Fruit fly (Drosophila melanogaster) whole organism, embryonic: ENCODE results near the gene Ldaf1.

ENCODE experiments used
- Atf6 ChIP-seq: fragments of 200-800 bp; sonication (Bioruptor generic); IDR thresholded peaks from 2 replicates; pipeline ENCODE4 v1.3.6; 2022; ENCODE audit warnings: missing biosample characterization, missing genetic modification characterization
- CG11247 ChIP-seq: fragments of 200-800 bp; sonication (Bioruptor generic); IDR thresholded peaks from 2 replicates; pipeline ENCODE4 v1.3.6; 2022; ENCODE audit warnings: missing biosample characterization, missing genetic modification characterization
- CG12104 ChIP-seq: fragments of 200-800 bp; sonication (Bioruptor generic); optimal IDR thresholded peaks from 3 replicates; lab custom pipeline; 2016; ENCODE audit warnings: missing biosample characterization, missing genetic modification characterization
- CG13894 ChIP-seq: fragments of 200-800 bp; sonication (Bioruptor generic); optimal IDR thresholded peaks from 3 replicates; lab custom pipeline; 2018; ENCODE audit warnings: missing biosample characterization, mild to moderate bottlenecking, missing genetic modification characterization, moderate library complexity
- CG15011 ChIP-seq: fragments of 200-800 bp; sonication (Bioruptor generic); optimal IDR thresholded peaks from 3 replicates; lab custom pipeline; 2018; ENCODE audit warnings: missing biosample characterization, mild to moderate bottlenecking, missing genetic modification characterization
- CG15479 ChIP-seq: fragments of 200-800 bp; sonication (Bioruptor generic); optimal IDR thresholded peaks from 3 replicates; lab custom pipeline; 2019; ENCODE audit warnings: missing biosample characterization, mild to moderate bottlenecking, missing genetic modification characterization, moderate library complexity
- CG16813 ChIP-seq: fragments of 200-800 bp; sonication (Bioruptor generic); IDR thresholded peaks from 3 replicates; pipeline ENCODE4 v1.3.6; 2022; ENCODE audit warnings: missing biosample characterization, missing genetic modification characterization; ENCODE audit not compliant: partially characterized antibody
- CG17361 ChIP-seq: fragments of 200-800 bp; sonication (Bioruptor generic); IDR thresholded peaks from 3 replicates; pipeline ENCODE4 v1.3.6; 2022; ENCODE audit warnings: missing biosample characterization, missing genetic modification characterization
- CG17912 ChIP-seq: fragments of 200-800 bp; sonication (Bioruptor generic); optimal IDR thresholded peaks from 2 replicates; lab custom pipeline; 2018; ENCODE audit warnings: missing biosample characterization, mild to moderate bottlenecking, missing genetic modification characterization
- CG2678 ChIP-seq: fragments of 200-800 bp; sonication (Bioruptor generic); optimal IDR thresholded peaks from 3 replicates; lab custom pipeline; 2019; ENCODE audit warnings: missing biosample characterization, mild to moderate bottlenecking, missing genetic modification characterization, moderate library complexity
- CG31388 ChIP-seq: fragments of 200-800 bp; sonication (Bioruptor generic); optimal IDR thresholded peaks from 2 replicates; lab custom pipeline; 2016; ENCODE audit warnings: missing biosample characterization, missing genetic modification characterization
- CG3163 ChIP-seq: fragments of 200-800 bp; sonication (Bioruptor generic); optimal IDR thresholded peaks from 3 replicates; lab custom pipeline; 2016; ENCODE audit warnings: missing biosample characterization, missing genetic modification characterization
- CG3281 ChIP-seq: fragments of 200-800 bp; sonication (Bioruptor generic); optimal IDR thresholded peaks from 3 replicates; lab custom pipeline; 2017; ENCODE audit warnings: missing biosample characterization, mild to moderate bottlenecking, missing genetic modification characterization
- CG34224 ChIP-seq: fragments of 200-800 bp; sonication (Bioruptor generic); IDR thresholded peaks from 3 replicates; pipeline ENCODE4 v1.3.6; 2022; ENCODE audit warnings: missing biosample characterization, missing genetic modification characterization; ENCODE audit not compliant: partially characterized antibody
- CG3995 ChIP-seq: fragments of 200-800 bp; sonication (Bioruptor generic); optimal IDR thresholded peaks from 3 replicates; lab custom pipeline; 2016; ENCODE audit warnings: missing biosample characterization, missing genetic modification characterization
- CG4282 ChIP-seq: fragments of 200-800 bp; sonication (Bioruptor generic); optimal IDR thresholded peaks from 2 replicates; lab custom pipeline; 2016; ENCODE audit warnings: missing biosample characterization, missing genetic modification characterization
- CG6765 ChIP-seq: fragments of 200-800 bp; sonication (Bioruptor generic); optimal IDR thresholded peaks from 3 replicates; lab custom pipeline; 2017; ENCODE audit warnings: missing biosample characterization, mild to moderate bottlenecking, missing genetic modification characterization
- CG6791 ChIP-seq: fragments of 200-800 bp; sonication (Bioruptor generic); IDR thresholded peaks from 3 replicates; pipeline ENCODE4 v1.3.6; 2022; ENCODE audit warnings: missing biosample characterization, missing genetic modification characterization; ENCODE audit not compliant: partially characterized antibody
- CG8089 ChIP-seq: fragments of 200-800 bp; sonication (Bioruptor generic); optimal IDR thresholded peaks from 3 replicates; lab custom pipeline; 2016; ENCODE audit warnings: missing biosample characterization, missing genetic modification characterization
- CG8478 ChIP-seq: fragments of >200 bp; optimal IDR thresholded peaks from 2 replicates; lab custom pipeline; 2018
- CG9876 ChIP-seq: fragments of 200-800 bp; sonication (Bioruptor generic); optimal IDR thresholded peaks from 2 replicates; lab custom pipeline; 2016; ENCODE audit warnings: missing biosample characterization, missing genetic modification characterization
- Dek ChIP-seq: fragments of 200-800 bp; sonication (Bioruptor generic); optimal IDR thresholded peaks from 3 replicates; lab custom pipeline; 2019; ENCODE audit warnings: missing biosample characterization, mild to moderate bottlenecking, missing genetic modification characterization, moderate library complexity
- Dip2 ChIP-seq: fragments of 200-800 bp; sonication (Bioruptor generic); IDR thresholded peaks from 2 replicates; pipeline ENCODE4 v1.3.6; 2022; ENCODE audit warnings: missing biosample characterization, missing genetic modification characterization
- Dll ChIP-seq: fragments of 200-800 bp; sonication (Bioruptor generic); IDR thresholded peaks from 4 replicates; pipeline ENCODE4 v1.3.6; 2022; ENCODE audit warnings: missing biosample characterization, missing genetic modification characterization; ENCODE audit not compliant: partially characterized antibody
- Ets97D ChIP-seq: fragments of 200-800 bp; sonication (Bioruptor generic); optimal IDR thresholded peaks from 3 replicates; lab custom pipeline; 2016; ENCODE audit warnings: missing biosample characterization, missing genetic modification characterization
- H15 ChIP-seq: fragments of 200-800 bp; sonication (Bioruptor generic); IDR thresholded peaks from 3 replicates; pipeline ENCODE4 v1.3.6; 2022; ENCODE audit warnings: missing biosample characterization, missing genetic modification characterization
- HmgD ChIP-seq: fragments of 200-800 bp; sonication (Bioruptor generic); optimal IDR thresholded peaks from 3 replicates; lab custom pipeline; 2016; ENCODE audit warnings: missing biosample characterization, missing genetic modification characterization
- Hr78 ChIP-seq, 2 experiments: fragments of 200-800 bp in 1 of 2; fragments of >200 bp in 1 of 2; sonication (Bioruptor generic) in 1 of 2; optimal IDR thresholded peaks; 2 replicates each; lab custom pipeline; 2017 to 2019; ENCODE audit warnings: missing biosample characterization in 2 of 2, missing genetic modification characterization in 2 of 2, mild to moderate bottlenecking in 1 of 2, moderate library complexity in 1 of 2
- MESR4 ChIP-seq: fragments of 200-800 bp; sonication (Bioruptor generic); optimal IDR thresholded peaks from 2 replicates; lab custom pipeline; 2018; ENCODE audit warnings: missing biosample characterization, mild to moderate bottlenecking, missing genetic modification characterization, moderate library complexity
- Mrtf ChIP-seq: fragments of 200-800 bp; sonication (Bioruptor generic); IDR thresholded peaks from 3 replicates; pipeline ENCODE4 v1.3.6; 2022; ENCODE audit warnings: missing biosample characterization, missing genetic modification characterization
- Myb ChIP-seq: fragments of 200-800 bp; sonication (Bioruptor generic); optimal IDR thresholded peaks from 2 replicates; lab custom pipeline; 2016; ENCODE audit warnings: missing biosample characterization, missing genetic modification characterization
- Stat92E ChIP-seq, 3 experiments: fragments of >200 bp in 2 of 3; fragments of 200-800 bp in 1 of 3; sonication (Bioruptor generic) in 1 of 3; optimal IDR thresholded peaks; 2 replicates each; lab custom pipeline; 2017 to 2019; ENCODE audit warnings: missing biosample characterization in 3 of 3, missing genetic modification characterization in 3 of 3, mild to moderate bottlenecking in 1 of 3, moderate library complexity in 1 of 3
- Usf ChIP-seq: fragments of 200-800 bp; sonication (Bioruptor generic); optimal IDR thresholded peaks from 2 replicates; lab custom pipeline; 2017; ENCODE audit warnings: missing genotype, missing biosample characterization, missing genetic modification characterization
- amos ChIP-seq: fragments of 200-800 bp; sonication (Bioruptor generic); IDR thresholded peaks from 2 replicates; pipeline ENCODE4 v1.3.6; 2022; ENCODE audit warnings: missing biosample characterization, missing genetic modification characterization; ENCODE audit not compliant: partially characterized antibody
- aop ChIP-seq: fragments of 200-800 bp; sonication (Bioruptor generic); IDR thresholded peaks from 2 replicates; pipeline ENCODE4 v1.3.6; 2022; ENCODE audit warnings: missing biosample characterization, missing genetic modification characterization
- az2 ChIP-seq: fragments of 200-800 bp; sonication (Bioruptor generic); optimal IDR thresholded peaks from 3 replicates; lab custom pipeline; 2016; ENCODE audit warnings: missing biosample characterization, missing genetic modification characterization
- crol ChIP-seq: fragments of 200-800 bp; sonication (Bioruptor generic); IDR thresholded peaks from 2 replicates; pipeline ENCODE4 v1.3.6; 2022; ENCODE audit warnings: missing biosample characterization, missing genetic modification characterization
- dpn ChIP-seq, 2 experiments: fragments of 200-800 bp; sonication (Bioruptor generic); optimal IDR thresholded peaks; 3 replicates each; lab custom pipeline; 2016; ENCODE audit warnings: missing biosample characterization in 2 of 2, missing genetic modification characterization in 2 of 2
- emc ChIP-seq: fragments of 200-800 bp; sonication (Bioruptor generic); optimal IDR thresholded peaks from 2 replicates; lab custom pipeline; 2016; ENCODE audit warnings: missing biosample characterization, missing genetic modification characterization
- ewg ChIP-seq: fragments of 200-800 bp; sonication (Bioruptor generic); optimal IDR thresholded peaks from 3 replicates; lab custom pipeline; 2017; ENCODE audit warnings: mild to moderate bottlenecking, missing biosample characterization, missing genetic modification reagents, missing genetic modification characterization
- fd3F ChIP-seq: fragments of 200-800 bp; sonication (Bioruptor generic); optimal IDR thresholded peaks from 2 replicates; lab custom pipeline; 2018; ENCODE audit warnings: missing biosample characterization, mild to moderate bottlenecking, missing genetic modification characterization, moderate library complexity
- grau ChIP-seq: fragments of 200-800 bp; optimal IDR thresholded peaks from 3 replicates; lab custom pipeline; 2019; ENCODE audit warnings: missing biosample characterization, mild to moderate bottlenecking, missing genetic modification characterization, moderate library complexity
- grn ChIP-seq: fragments of 200-800 bp; sonication (Bioruptor generic); optimal IDR thresholded peaks from 3 replicates; lab custom pipeline; 2017; ENCODE audit warnings: missing biosample characterization, missing genetic modification characterization
- hth ChIP-seq: fragments of >200 bp; optimal IDR thresholded peaks from 2 replicates; lab custom pipeline; 2017; ENCODE audit warnings: inconsistent platforms
- kah ChIP-seq: fragments of 200-800 bp; sonication (Bioruptor generic); optimal IDR thresholded peaks from 2 replicates; lab custom pipeline; 2018; ENCODE audit warnings: missing biosample characterization, mild to moderate bottlenecking, missing genetic modification characterization
- lilli ChIP-seq: fragments of 200-800 bp; sonication (Bioruptor generic); optimal IDR thresholded peaks from 3 replicates; lab custom pipeline; 2016; ENCODE audit warnings: missing biosample characterization, missing genetic modification characterization
- ranshi ChIP-seq: fragments of 200-800 bp; sonication (Bioruptor generic); IDR thresholded peaks from 2 replicates; pipeline ENCODE4 v1.3.6; 2022; ENCODE audit warnings: missing biosample characterization, missing genetic modification characterization
- run ChIP-seq: fragments of 200-800 bp; sonication (Bioruptor generic); optimal IDR thresholded peaks from 3 replicates; lab custom pipeline; 2018; ENCODE audit warnings: missing biosample characterization, mild to moderate bottlenecking, missing genetic modification characterization
- sisA ChIP-seq: fragments of 200-800 bp; sonication (Bioruptor generic); IDR thresholded peaks from 2 replicates; pipeline ENCODE4 v1.3.6; 2022; ENCODE audit warnings: missing biosample characterization, missing genetic modification characterization
- slbo ChIP-seq: fragments of 200-800 bp; sonication (Bioruptor generic); IDR thresholded peaks from 2 replicates; pipeline ENCODE4 v1.3.6; 2022; ENCODE audit warnings: missing biosample characterization, missing genetic modification characterization
- sug ChIP-seq: fragments of 200-800 bp; optimal IDR thresholded peaks from 2 replicates; lab custom pipeline; 2019; ENCODE audit warnings: missing biosample characterization, mild to moderate bottlenecking, missing genetic modification characterization, moderate library complexity

Gene Ldaf1

DNA sequence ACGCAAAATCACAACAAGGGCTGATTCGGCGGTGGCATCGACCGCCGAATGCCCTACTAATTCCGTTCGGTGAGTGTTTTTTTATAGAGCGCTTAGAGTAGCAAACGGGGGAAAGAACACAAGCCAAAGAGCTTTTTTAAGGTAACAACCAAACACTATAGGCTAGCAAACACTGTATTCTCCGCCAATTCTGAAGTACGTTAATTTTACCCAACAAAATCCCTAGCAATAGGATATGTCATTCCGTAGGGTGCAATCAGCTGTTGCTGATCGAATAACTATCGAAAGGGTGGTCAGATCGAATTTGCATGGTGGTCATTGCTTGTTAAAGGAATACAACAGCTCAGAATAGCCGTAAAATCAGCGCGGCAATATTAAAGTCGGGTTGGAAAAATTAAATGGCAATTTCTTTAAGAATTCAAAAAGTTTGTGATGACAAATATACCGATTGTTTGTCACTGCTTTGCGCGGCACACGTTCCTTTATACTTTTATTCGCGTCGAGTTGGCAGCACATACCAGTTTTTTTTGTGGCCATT, 6.1 kb upstream of the Ldaf1 start, which contains the start of gene mip130 (continued):
- TF ChIP-seq HmgD (GFP tag; lab: Kevin White, UChicago) (no peak), CG12104 (GFP tag; lab: Kevin White, UChicago) (no peak), Myb (peak; percentile 56), CG15011 (no peak), crol (GFP tag; lab: Robert Waterston, UW) (no peak), MESR4 (GFP tag; lab: Kevin White, UChicago) (no peak), aop (no peak), Usf (GFP tag; lab: Kevin White, UChicago) (peak; percentile 26), Atf6 (GFP tag; lab: Robert Waterston, UW) (peak; percentile 66), az2 (GFP tag; lab: Kevin White, UChicago) (no peak), emc (GFP tag; lab: Kevin White, UChicago) (peak; percentile 16), CG31388 (no peak), run (tag; lab: Kevin White, UChicago) (no peak), dpn (GFP tag; optimal IDR thresholded peaks at IDR 0.05; lab: Kevin White, UChicago) (peak; percentile 31 to 40), CG6791 (peak; percentile 73), CG2678 (tag; lab: Kevin White, UChicago) (peak; percentile 62), Mrtf (GFP tag; lab: Robert Waterston, UW) (no peak), ranshi (0 out of 2 replicates have a peak, but pooled peaks have one; percentile 41), Stat92E (GFP tag; optimal IDR thresholded peaks at IDR 0.05; lab: Kevin White, UChicago) (no peak), CG9876 (no peak), CG4282 (no peak), CG11247 (GFP tag; lab: Robert Waterston, UW) (peak; percentile 32; the same call in 1 of the 2 replicates), CG17912 (GFP tag; lab: Kevin White, UChicago) (no peak), Dek (tag; lab: Kevin White, UChicago) (peak; percentile 43), CG34224 (GFP tag; lab: Robert Waterston, UW) (peak; percentile 81), CG3995 (GFP tag; lab: Kevin White, UChicago) (peak; percentile 98), CG16813 (GFP tag; lab: Robert Waterston, UW) (peak; percentile 77), fd3F (GFP tag; lab: Kevin White, UChicago) (peak; percentile 34), CG13894 (tag; lab: Kevin White, UChicago) (no peak), CG6765 (GFP tag; lab: Kevin White, UChicago) (no peak), H15 (0 out of 3 replicates have a peak, but pooled peaks have one; percentile 33), sisA (GFP tag; lab: Robert Waterston, UW) (peak; percentile 55), CG8089 (GFP tag; lab: Kevin White, UChicago) (no peak), kah (GFP tag; lab: Kevin White, UChicago) (no peak), amos (GFP tag; lab: Robert Waterston, UW) (peak; percentile 66), ewg (GFP tag; lab: Kevin White, UChicago) (no peak), sug (tag; lab: Kevin White, UChicago) (peak; percentile 49), hth (lab: Kevin White, UChicago) (no peak), Dip2 (GFP tag; lab: Robert Waterston, UW) (no peak), lilli (GFP tag; lab: Kevin White, UChicago) (peak; percentile 11), CG15479 (GFP tag; lab: Kevin White, UChicago) (no peak), grau (tag; lab: Kevin White, UChicago) (peak; percentile 57), Dll (GFP tag; lab: Robert Waterston, UW) (peak; percentile 82; the same call in 3 of the 4 replicates), CG3281 (GFP tag; lab: Kevin White, UChicago) (peak; percentile 41), Ets97D (peak; percentile 24), CG17361 (no peak; the same call in 1 of the 3 replicates), CG8478 (lab: Kevin White, UChicago) (no peak), grn (GFP tag; lab: Kevin White, UChicago) (no peak), CG3163 (GFP tag; lab: Kevin White, UChicago) (no peak), slbo (GFP tag; lab: Robert Waterston, UW) (no peak; the same call in none of the 2 replicates), Hr78 (GFP tag; optimal IDR thresholded peaks at IDR 0.05; lab: Kevin White, UChicago) (no peak)
